Worm (Caenorhabditis elegans): ENCODE data around the gene ZK1248.4.

DNA sequence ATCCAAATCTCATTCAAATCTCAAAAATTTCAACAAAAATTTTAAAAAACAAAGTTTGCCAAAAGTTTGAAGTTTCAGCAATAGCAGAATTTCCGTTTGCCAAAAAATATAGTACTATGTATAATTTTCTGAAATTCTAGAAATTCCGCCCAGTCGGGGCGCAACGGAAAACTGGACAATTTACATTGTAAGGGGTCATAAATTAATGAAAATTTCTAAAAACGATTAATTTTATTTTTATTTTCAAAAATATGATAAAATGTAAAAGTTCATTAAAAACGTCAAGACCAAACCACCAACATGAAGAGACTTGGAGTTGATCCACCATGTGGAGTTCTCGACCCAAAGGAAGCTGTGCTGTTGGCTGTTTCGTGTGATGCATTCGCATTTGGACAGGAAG lies at the start of gene ZK1248.4:
- TF ChIP-seq klf-2 (GFP tag; conservative IDR thresholded peaks at IDR 0.05) (no peak), ztf-23 (GFP tag; IDR thresholded peaks at IDR 0.05) (no peak)
